Worm (Caenorhabditis elegans) whole organism, young adult: Measurements from ENCODE around the gene B0336.7.

Source experiments
- B0019.2 ChIP-seq: fragments of 200-800 bp; sonication (Bioruptor generic); conservative IDR thresholded peaks from 2 replicates; pipeline ENCODE4 v1.3.6; 2022; ENCODE audit warnings: missing genetic modification reagents, missing genetic modification characterization, missing compliant biosample characterization
- B0336.3 ChIP-seq: fragments of 200-800 bp; sonication (Bioruptor generic); IDR thresholded peaks from 2 replicates; pipeline ENCODE4 v1.3.6; 2022; ENCODE audit warnings: missing genetic modification characterization, missing compliant biosample characterization
- C17E4.6 ChIP-seq: fragments of 200-800 bp; sonication (Bioruptor generic); IDR thresholded peaks from 2 replicates; pipeline ENCODE4 v1.3.6; 2022; ENCODE audit warnings: missing genetic modification reagents, missing genetic modification characterization, missing compliant biosample characterization
- F10E7.11 ChIP-seq: sonication (generic microtip); optimal IDR thresholded peaks from 2 replicates; lab custom pipeline; 2017; ENCODE audit warnings: mild to moderate bottlenecking, missing genetic modification characterization, moderate library complexity, missing compliant biosample characterization
- F57A8.1 ChIP-seq: fragments of 200-800 bp; sonication (Bioruptor generic); optimal IDR thresholded peaks from 2 replicates; lab custom pipeline; 2018; ENCODE audit warnings: mild to moderate bottlenecking, missing genetic modification characterization, moderate library complexity, missing compliant biosample characterization
- F57C9.4 ChIP-seq: sonication (generic microtip); optimal IDR thresholded peaks from 2 replicates; lab custom pipeline; 2017; ENCODE audit warnings: mild to moderate bottlenecking, missing genetic modification characterization, missing compliant biosample characterization
- K11D2.4 ChIP-seq: fragments of 200-800 bp; sonication (Bioruptor generic); IDR thresholded peaks from 2 replicates; pipeline ENCODE4 v1.3.6; 2022; ENCODE audit warnings: missing genetic modification reagents, missing genetic modification characterization, missing compliant biosample characterization
- K12H6.12 ChIP-seq: fragments of 200-800 bp; sonication (Bioruptor generic); optimal IDR thresholded peaks from 2 replicates; lab custom pipeline; 2018; ENCODE audit warnings: mild to moderate bottlenecking, missing genetic modification characterization, missing compliant biosample characterization
- T07F8.4 ChIP-seq: sonication (generic microtip); optimal IDR thresholded peaks from 2 replicates; lab custom pipeline; 2016; ENCODE audit warnings: mild to moderate bottlenecking, missing genetic modification characterization, moderate library complexity, missing compliant biosample characterization
- Y56A3A.18 ChIP-seq: fragments of 200-800 bp; sonication (Bioruptor generic); IDR thresholded peaks from 2 replicates; pipeline ENCODE4 v1.3.6; 2022; ENCODE audit warnings: missing genetic modification reagents, missing genetic modification characterization, missing compliant biosample characterization
- Y95B8A.8 ChIP-seq: fragments of 200-800 bp; sonication (Bioruptor generic); IDR thresholded peaks from 2 replicates; pipeline ENCODE4 v1.3.6; 2022; ENCODE audit warnings: missing genetic modification reagents, missing genetic modification characterization, missing compliant biosample characterization
- ZK185.1 ChIP-seq: sonication (generic microtip); optimal IDR thresholded peaks from 2 replicates; lab custom pipeline; 2016; ENCODE audit warnings: mild to moderate bottlenecking, missing genetic modification characterization, missing compliant biosample characterization; ENCODE audit not compliant: poor library complexity, severe bottlenecking
- akir-1 ChIP-seq: fragments of 200-800 bp; sonication (Bioruptor generic); optimal IDR thresholded peaks from 2 replicates; lab custom pipeline; 2018; ENCODE audit warnings: mild to moderate bottlenecking, missing genetic modification characterization, moderate library complexity, missing compliant biosample characterization
- ama-1 ChIP-seq, 3 experiments: fragments of 150-350 bp in 1 of 3; sonication (generic microtip) in 2 of 3; optimal IDR thresholded peaks; 2 replicates each; lab custom pipeline; 2014 to 2018; ENCODE audit warnings: missing biosample characterization in 2 of 3, missing genetic modification characterization in 2 of 3, missing genetic modification reagents in 2 of 3
- aptf-2 ChIP-seq: fragments of 200-800 bp; sonication (Bioruptor generic); conservative IDR thresholded peaks from 2 replicates; pipeline ENCODE4 v1.3.6; 2022; ENCODE audit warnings: missing genetic modification reagents, missing genetic modification characterization, missing compliant biosample characterization
- atf-7 ChIP-seq: sonication (generic microtip); optimal IDR thresholded peaks from 2 replicates; lab custom pipeline; 2017; ENCODE audit warnings: mild to moderate bottlenecking, missing genetic modification characterization, missing compliant biosample characterization
- attf-6 ChIP-seq: fragments of 200-800 bp; sonication (Bioruptor generic); IDR thresholded peaks from 2 replicates; pipeline ENCODE4 v1.3.6; 2022; ENCODE audit warnings: missing genetic modification reagents, missing genetic modification characterization, missing compliant biosample characterization
- ccch-3 ChIP-seq: fragments of 200-800 bp; sonication (Bioruptor generic); optimal IDR thresholded peaks from 2 replicates; lab custom pipeline; 2018; ENCODE audit warnings: mild to moderate bottlenecking, missing genetic modification characterization, missing compliant biosample characterization
- cebp-1 ChIP-seq, 2 experiments: fragments of 200-800 bp in 1 of 2; sonication (Bioruptor generic) in 1 of 2; sonication (generic microtip) in 1 of 2; IDR thresholded peaks in 1 of 2; optimal IDR thresholded peaks in 1 of 2; 2 replicates each; pipeline versions ENCODE4 v1.3.6 to Lab custom; 2017 to 2022; ENCODE audit warnings: missing compliant biosample characterization in 2 of 2, missing genetic modification characterization in 2 of 2, mild to moderate bottlenecking in 1 of 2, missing genetic modification reagents in 1 of 2, moderate library complexity in 1 of 2
- ceh-100 ChIP-seq: fragments of 200-800 bp; sonication (Bioruptor generic); IDR thresholded peaks from 2 replicates; pipeline ENCODE4 v1.3.6; 2022; ENCODE audit warnings: missing genetic modification reagents, missing genetic modification characterization, missing compliant biosample characterization
- ceh-40 ChIP-seq: fragments of 200-800 bp; sonication (Bioruptor generic); IDR thresholded peaks from 2 replicates; pipeline ENCODE4 v1.3.6; 2022; ENCODE audit warnings: missing genetic modification characterization, missing compliant biosample characterization
- ceh-58 ChIP-seq: fragments of 200-800 bp; sonication (Bioruptor generic); IDR thresholded peaks from 2 replicates; pipeline ENCODE4 v1.3.6; 2022; ENCODE audit warnings: missing genetic modification characterization, missing compliant biosample characterization
- dox-1 ChIP-seq: fragments of 200-800 bp; sonication (Bioruptor generic); IDR thresholded peaks from 2 replicates; pipeline ENCODE4 v1.3.6; 2022; ENCODE audit warnings: missing genetic modification reagents, missing genetic modification characterization, missing compliant biosample characterization
- egl-44 ChIP-seq: fragments of 200-800 bp; sonication (Bioruptor generic); IDR thresholded peaks from 2 replicates; pipeline ENCODE4 v1.3.6; 2022; ENCODE audit warnings: missing genetic modification reagents, missing genetic modification characterization, missing compliant biosample characterization
- ets-4 ChIP-seq: fragments of 200-800 bp; sonication (Bioruptor generic); optimal IDR thresholded peaks from 2 replicates; lab custom pipeline; 2018; ENCODE audit warnings: mild to moderate bottlenecking, missing genetic modification characterization, missing compliant biosample characterization
- gei-17 ChIP-seq: fragments of 200-800 bp; sonication (Bioruptor generic); optimal IDR thresholded peaks from 2 replicates; lab custom pipeline; 2018; ENCODE audit warnings: mild to moderate bottlenecking, missing genetic modification characterization, missing compliant biosample characterization
- hmg-1.2 ChIP-seq: fragments of 200-800 bp; sonication (Bioruptor generic); IDR thresholded peaks from 2 replicates; pipeline ENCODE4 v1.3.6; 2022; ENCODE audit warnings: missing genetic modification reagents, missing genetic modification characterization, missing compliant biosample characterization
- hrde-1 ChIP-seq: sonication (generic microtip); optimal IDR thresholded peaks from 2 replicates; lab custom pipeline; 2016; ENCODE audit warnings: missing genetic modification characterization, mild to moderate bottlenecking, missing compliant biosample characterization, moderate library complexity, missing genotype, missing genetic modification reagents, borderline replicate concordance
- lin-26 ChIP-seq: fragments of 200-800 bp; sonication (Bioruptor generic); IDR thresholded peaks from 2 replicates; pipeline ENCODE4 v1.3.6; 2022; ENCODE audit warnings: missing genetic modification reagents, missing genetic modification characterization, missing compliant biosample characterization
- lin-40 ChIP-seq: sonication (generic microtip); optimal IDR thresholded peaks from 2 replicates; lab custom pipeline; 2016; ENCODE audit warnings: missing genetic modification characterization, mild to moderate bottlenecking, missing compliant biosample characterization, missing genotype, missing genetic modification reagents
- lin-54 ChIP-seq: fragments of 200-800 bp; sonication (Bioruptor generic); optimal IDR thresholded peaks from 2 replicates; lab custom pipeline; 2018; ENCODE audit warnings: mild to moderate bottlenecking, missing genetic modification characterization, missing compliant biosample characterization
- lir-1 ChIP-seq: fragments of 200-800 bp; sonication (Bioruptor generic); conservative IDR thresholded peaks from 2 replicates; pipeline ENCODE4 v1.3.6; 2022; ENCODE audit warnings: missing genetic modification reagents, missing genetic modification characterization, missing compliant biosample characterization
- madf-10 ChIP-seq: sonication (generic microtip); optimal IDR thresholded peaks from 2 replicates; lab custom pipeline; 2016; ENCODE audit warnings: mild to moderate bottlenecking, missing genetic modification characterization, missing compliant biosample characterization
- madf-6 ChIP-seq: fragments of 200-800 bp; sonication (Bioruptor generic); IDR thresholded peaks from 2 replicates; pipeline ENCODE4 v1.3.6; 2022; ENCODE audit warnings: missing genetic modification reagents, missing genetic modification characterization, missing compliant biosample characterization
- mcd-1 ChIP-seq: fragments of 200-800 bp; sonication (Bioruptor generic); IDR thresholded peaks from 2 replicates; pipeline ENCODE4 v1.3.6; 2022; ENCODE audit warnings: missing genetic modification reagents, missing genetic modification characterization, missing compliant biosample characterization
- mel-28 ChIP-seq: sonication (generic microtip); optimal IDR thresholded peaks from 2 replicates; lab custom pipeline; 2016; ENCODE audit warnings: borderline replicate concordance, mild to moderate bottlenecking, missing genetic modification characterization, missing compliant biosample characterization
- nfya-1 ChIP-seq: sonication (generic microtip); optimal IDR thresholded peaks from 2 replicates; lab custom pipeline; 2017; ENCODE audit warnings: antibody characterized with exemption, missing compliant biosample characterization, missing genetic modification characterization, borderline replicate concordance; ENCODE audit not compliant: insufficient read depth
- nfya-2 ChIP-seq: fragments of 200-800 bp; sonication (Bioruptor generic); IDR thresholded peaks from 2 replicates; pipeline ENCODE4 v1.3.6; 2022; ENCODE audit warnings: missing genetic modification reagents, missing genetic modification characterization, missing compliant biosample characterization
- nfyb-1 ChIP-seq: fragments of 200-800 bp; sonication (Bioruptor generic); IDR thresholded peaks from 2 replicates; pipeline ENCODE4 v1.3.6; 2022; ENCODE audit warnings: missing genetic modification reagents, missing genetic modification characterization, missing compliant biosample characterization
- rec-8 ChIP-seq, 2 experiments: sonication (generic microtip); optimal IDR thresholded peaks; 2 replicates each; lab custom pipeline; 2016; ENCODE audit warnings: mild to moderate bottlenecking in 2 of 2, missing genetic modification characterization in 2 of 2, missing genetic modification reagents in 2 of 2, missing genotype in 2 of 2, missing biosample characterization in 1 of 2, missing compliant biosample characterization in 1 of 2, moderate library complexity in 1 of 2
- tbp1 ChIP-seq: fragments of 200-800 bp; sonication (Bioruptor generic); optimal IDR thresholded peaks from 2 replicates; lab custom pipeline; 2018; ENCODE audit warnings: mild to moderate bottlenecking, missing genetic modification characterization, missing compliant biosample characterization
- tbx-9 ChIP-seq: sonication (generic microtip); optimal IDR thresholded peaks from 2 replicates; lab custom pipeline; 2016; ENCODE audit warnings: borderline replicate concordance, missing genetic modification characterization, inconsistent platforms, missing compliant biosample characterization
- ztf-18 ChIP-seq: sonication (generic microtip); optimal IDR thresholded peaks from 2 replicates; lab custom pipeline; 2016; ENCODE audit warnings: missing genotype, mild to moderate bottlenecking, missing genetic modification characterization, missing compliant biosample characterization
- ztf-25 ChIP-seq: fragments of 200-800 bp; sonication (Bioruptor generic); IDR thresholded peaks from 2 replicates; pipeline ENCODE4 v1.3.6; 2022; ENCODE audit warnings: missing genetic modification reagents, missing genetic modification characterization, missing compliant biosample characterization
- ztf-3 ChIP-seq: fragments of 200-800 bp; sonication (Bioruptor generic); optimal IDR thresholded peaks from 2 replicates; lab custom pipeline; 2018; ENCODE audit warnings: mild to moderate bottlenecking, missing genetic modification characterization, missing compliant biosample characterization

B0336.7 gene

DNA sequence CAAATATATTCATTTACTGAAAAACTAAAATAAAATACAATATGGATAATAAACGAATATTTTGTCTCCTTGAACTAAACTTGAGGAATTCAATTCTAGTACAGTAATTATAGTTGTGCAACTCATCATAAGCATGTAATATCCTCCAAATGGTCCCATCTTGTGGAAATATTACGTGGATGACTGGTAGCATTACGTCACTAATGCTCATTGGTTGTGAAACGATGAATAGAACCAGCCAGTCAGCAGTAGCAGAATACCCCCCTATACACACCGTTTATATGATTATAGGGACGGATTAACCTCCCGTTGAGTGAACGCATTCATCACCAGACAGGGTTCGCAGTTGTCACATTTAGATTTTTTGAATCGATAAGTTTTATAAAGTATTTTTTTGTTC, 21.2 kb upstream of the B0336.7 start:
- no peak for TF ChIP-seq Y95B8A.8 (GFP tag; lab: Robert Waterston, UW)
- no peak for TF ChIP-seq C17E4.6
- TF ChIP-seq lir-1: no peak
- no peak for TF ChIP-seq T07F8.4
- no peak for TF ChIP-seq ccch-3 (GFP tag; lab: Kevin White, UChicago)
- no peak for TF ChIP-seq ceh-58 (GFP tag; lab: Robert Waterston, UW)
- TF ChIP-seq Y56A3A.18 (GFP tag; lab: Robert Waterston, UW): no peak
- TF ChIP-seq ztf-3 (GFP tag; lab: Kevin White, UChicago): no peak
- TF ChIP-seq nfyb-1: no peak
- TF ChIP-seq B0019.2: no peak
- no peak for TF ChIP-seq F57C9.4 (tag; lab: Kevin White, UChicago)
- TF ChIP-seq K11D2.4: no peak
- TF ChIP-seq ztf-25 (GFP tag; lab: Robert Waterston, UW): no peak
- no peak for TF ChIP-seq hmg-1.2 (GFP tag; lab: Robert Waterston, UW)
- TF ChIP-seq madf-10 (tag; lab: Kevin White, UChicago): no peak
- TF ChIP-seq ceh-100 (GFP tag; lab: Robert Waterston, UW): no peak
- no peak for TF ChIP-seq ets-4 (GFP tag; lab: Kevin White, UChicago)

- TF ChIP-seq hrde-1: peak; percentile 22
- TF ChIP-seq lin-26 (GFP tag; lab: Robert Waterston, UW): 0 out of 2 replicates have a peak, but pooled peaks have one; percentile 31
- TF ChIP-seq K12H6.12 (tag; lab: Kevin White, UChicago): no peak
- TF ChIP-seq hmg-1.2 (GFP tag; lab: Robert Waterston, UW): 0 out of 2 replicates have a peak, but pooled peaks have one; percentile 21
- no peak for TF ChIP-seq ceh-100 (GFP tag; lab: Robert Waterston, UW)
- no peak for TF ChIP-seq atf-7
- TF ChIP-seq mcd-1 (GFP tag; lab: Robert Waterston, UW): 0 out of 2 replicates have a peak, but pooled peaks have one; percentile 5
- TF ChIP-seq mel-28 (tag; lab: Kevin White, UChicago): no peak
- TF ChIP-seq aptf-2: no peak
- peak; percentile 17; the same call in 1 of the 2 replicates for TF ChIP-seq B0336.3 (GFP tag; lab: Robert Waterston, UW)
- no peak for TF ChIP-seq ceh-40 (GFP tag; lab: Robert Waterston, UW)
- no peak for TF ChIP-seq tbx-9 (tag; lab: Kevin White, UChicago)
- TF ChIP-seq madf-6: 0 out of 2 replicates have a peak, but pooled peaks have one; percentile 14
- no peak for TF ChIP-seq lin-40 (tag; lab: Kevin White, UChicago)
- no peak for TF ChIP-seq akir-1
- no peak for TF ChIP-seq egl-44 (GFP tag; lab: Robert Waterston, UW)
- TF ChIP-seq ama-1 (optimal IDR thresholded peaks at IDR 0.05; lab: Kevin White, UChicago): peak; percentile 0
- TF ChIP-seq ama-1 (GFP tag; optimal IDR thresholded peaks at IDR 0.05; lab: Kevin White, UChicago): no peak
- TF ChIP-seq rec-8 (tag; optimal IDR thresholded peaks at IDR 0.05; lab: Kevin White, UChicago): no peak
- no peak for TF ChIP-seq nfya-2 (GFP tag; lab: Robert Waterston, UW)
- TF ChIP-seq, all 124 proteins: peak for 7
Observed at ce11 chrIII:5717173-5717748, 20.1 kb upstream of the B0336.7 start.

DNA sequence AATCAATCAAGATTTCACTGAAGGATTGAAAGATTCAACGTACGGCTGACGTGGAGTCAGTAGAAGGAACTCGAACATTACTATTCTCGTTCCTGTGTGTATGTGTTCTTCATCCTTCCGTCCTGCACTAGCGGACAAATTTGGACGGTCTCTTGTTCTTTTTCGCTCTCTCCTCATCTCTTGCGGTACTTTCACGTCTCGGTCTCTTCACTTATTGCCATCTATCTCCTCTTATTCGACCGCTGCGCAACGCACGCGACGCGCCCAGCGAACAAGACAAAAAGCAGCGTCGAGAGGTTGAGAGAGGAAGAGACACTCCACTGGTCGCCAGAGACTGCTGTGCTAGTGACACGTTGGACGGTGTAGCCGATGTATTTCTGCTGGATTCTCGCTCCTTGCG, 18.3 kb upstream of the B0336.7 start:
- TF ChIP-seq ZK185.1 (tag; lab: Kevin White, UChicago): peak; percentile 41
- TF ChIP-seq dox-1 (GFP tag; lab: Robert Waterston, UW): peak; percentile 33; the same call in 1 of the 2 replicates
- TF ChIP-seq akir-1: no peak
- no peak for TF ChIP-seq gei-17 (GFP tag; lab: Kevin White, UChicago)
- peak; percentile 17 for TF ChIP-seq ztf-18 (tag; lab: Kevin White, UChicago)
- no peak for TF ChIP-seq cebp-1 (GFP tag; IDR thresholded peaks at IDR 0.05; lab: Robert Waterston, UW)
- peak; percentile 52 for TF ChIP-seq cebp-1 (tag; optimal IDR thresholded peaks at IDR 0.05; lab: Kevin White, UChicago)
- TF ChIP-seq F57A8.1 (GFP tag; lab: Kevin White, UChicago): no peak
- no peak for TF ChIP-seq nfya-1 (tag; lab: Kevin White, UChicago)
- peak; percentile 47 for TF ChIP-seq lin-40 (tag; lab: Kevin White, UChicago)
- peak; percentile 40 for TF ChIP-seq F10E7.11 (tag; lab: Kevin White, UChicago)
- peak; percentile 45 for TF ChIP-seq tbp1 (GFP tag; lab: Kevin White, UChicago)
- 0 out of 2 replicates have a peak, but pooled peaks have one; percentile 26 for TF ChIP-seq attf-6 (GFP tag; lab: Robert Waterston, UW)
- peak; percentile 1 for TF ChIP-seq lin-54 (GFP tag; lab: Kevin White, UChicago)
- TF ChIP-seq F57C9.4 (tag; lab: Kevin White, UChicago): no peak
